ENCODE assay signal across 4 fruit fly cellular contexts in the genomic region with DNA sequence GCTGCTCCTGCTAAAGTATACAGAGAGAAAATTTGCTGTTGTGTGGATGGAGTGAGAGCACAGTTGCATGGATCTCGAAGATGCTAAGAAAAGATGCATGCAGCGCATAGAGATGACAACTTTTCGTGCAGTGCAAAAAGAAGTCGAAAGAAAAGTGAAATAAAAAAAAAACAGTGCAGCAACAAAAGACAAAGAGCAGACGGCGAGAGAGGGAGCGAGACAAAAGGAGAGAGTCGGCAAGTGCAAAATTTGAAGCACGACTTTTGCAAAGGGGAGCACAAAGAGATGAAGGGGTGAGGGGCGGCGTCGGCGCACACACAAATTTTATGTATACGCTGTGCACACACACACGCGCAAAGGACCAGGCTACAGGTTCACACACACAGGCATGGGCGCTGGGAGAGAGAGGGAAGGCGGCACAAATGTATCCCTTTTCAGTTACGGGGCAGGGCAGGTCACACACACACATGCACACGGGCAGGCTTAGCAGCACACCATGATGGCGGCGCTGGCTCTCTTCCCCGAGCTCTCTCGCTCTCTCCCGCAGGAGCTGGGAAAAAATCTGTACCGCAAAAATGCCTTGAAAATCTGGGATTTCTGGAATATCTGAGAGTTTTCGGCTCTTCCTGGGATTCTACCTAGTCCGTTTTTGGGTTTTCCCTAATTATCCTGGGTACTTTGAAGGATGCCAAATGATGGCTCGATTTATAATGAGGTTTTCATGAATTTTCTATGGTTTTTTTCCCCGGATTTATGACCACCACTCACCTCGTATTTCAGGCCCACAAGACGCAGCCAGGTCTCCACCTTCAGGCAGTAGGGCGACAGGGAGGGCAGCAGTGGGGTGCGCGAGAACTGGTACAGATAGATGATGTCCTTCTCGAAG.
TF ChIP-seq lines count a peak whose summit lies in the region.

No protein-coding gene starts in this region.

TF ChIP-seq in whole organism, embryonic, 481 proteins besides CTCF, POLR2A, EP300 and RAD21 (continued from another document and continues in another):
- TF ChIP-seq phol (tag; optimal IDR thresholded peaks at IDR 0.05; lab: Kevin White, UChicago) (peak; percentile 54), Dad (GFP tag; optimal IDR thresholded peaks at IDR 0.05; lab: Kevin White, UChicago) (no peak), CG3847 (GFP tag; IDR thresholded peaks at IDR 0.05; lab: Robert Waterston, UW) (no peak), Med (GFP tag; lab: Kevin White, UChicago) (peak; percentile 78), da (GFP tag; optimal IDR thresholded peaks at IDR 0.05; lab: Kevin White, UChicago) (no peak), CG6791 (GFP tag; IDR thresholded peaks at IDR 0.05; lab: Robert Waterston, UW; ENCODE audit: partially characterized antibody) (0 out of 3 replicates have a peak, but pooled peaks have one; percentile 7), CG10654 (GFP tag; optimal IDR thresholded peaks at IDR 0.05; lab: Kevin White, UChicago) (no peak), crol (GFP tag; IDR thresholded peaks at IDR 0.05; lab: Robert Waterston, UW) (peak; percentile 93), CG16779 (GFP tag; IDR thresholded peaks at IDR 0.05; lab: Robert Waterston, UW) (0 out of 2 replicates have a peak, but pooled peaks have one; percentile 69), CG3281 (GFP tag; optimal IDR thresholded peaks at IDR 0.05; lab: Kevin White, UChicago) (no peak), Bgb (GFP tag; IDR thresholded peaks at IDR 0.05; lab: Robert Waterston, UW; ENCODE audit: partially characterized antibody) (peak; percentile 21; the same call in 1 of the 2 replicates), CG12744 (GFP tag; optimal IDR thresholded peaks at IDR 0.05; lab: Kevin White, UChicago) (no peak), Adf1 (GFP tag; IDR thresholded peaks at IDR 0.05; lab: Robert Waterston, UW) (peak; percentile 32; the same call in 1 of the 2 replicates), CG12391 (tag; optimal IDR thresholded peaks at IDR 0.05; lab: Kevin White, UChicago) (no peak), maf-S (GFP tag; optimal IDR thresholded peaks at IDR 0.05; lab: Kevin White, UChicago) (no peak), NC2β (GFP tag; optimal IDR thresholded peaks at IDR 0.05; lab: Kevin White, UChicago) (no peak), hkb (optimal IDR thresholded peaks at IDR 0.05; lab: Kevin White, UChicago) (no peak), hkb (GFP tag; IDR thresholded peaks at IDR 0.05; lab: Robert Waterston, UW) (no peak), twi (tag; optimal IDR thresholded peaks at IDR 0.05; lab: Kevin White, UChicago) (peak; percentile 66), bsh (GFP tag; optimal IDR thresholded peaks at IDR 0.05; lab: Kevin White, UChicago) (peak in 1 of 2 experiments; percentile 75), prd (optimal IDR thresholded peaks at IDR 0.05; lab: Kevin White, UChicago) (no peak), prd (GFP tag; IDR thresholded peaks at IDR 0.05; lab: Robert Waterston, UW) (no peak), kni (GFP tag; optimal IDR thresholded peaks at IDR 0.05; lab: Kevin White, UChicago) (peak; percentile 53), B-H2 (GFP tag; optimal IDR thresholded peaks at IDR 0.05; lab: Kevin White, UChicago) (no peak), CG1832 (GFP tag; optimal IDR thresholded peaks at IDR 0.05; lab: Kevin White, UChicago) (peak; percentile 42), ci (GFP tag; IDR thresholded peaks at IDR 0.05; lab: Robert Waterston, UW) (0 out of 3 replicates have a peak, but pooled peaks have one; percentile 5), zen (tag; optimal IDR thresholded peaks at IDR 0.05; lab: Kevin White, UChicago) (peak; percentile 78), CG4360 (GFP tag; IDR thresholded peaks at IDR 0.05; lab: Robert Waterston, UW) (peak; percentile 23; the same call in 1 of the 2 replicates), sd (tag; optimal IDR thresholded peaks at IDR 0.05; lab: Kevin White, UChicago) (peak; percentile 3)

TF ChIP-seq in whole organism, prepupa, 60 proteins besides CTCF, POLR2A, EP300 and RAD21 (continued from another document and continues in another):
- TF ChIP-seq CG10631 (GFP tag; optimal IDR thresholded peaks at IDR 0.05; lab: Kevin White, UChicago) (peak; percentile 85), CG7368 (GFP tag; optimal IDR thresholded peaks at IDR 0.05; lab: Kevin White, UChicago) (peak; percentile 84), Ets96B (tag; optimal IDR thresholded peaks at IDR 0.05; lab: Kevin White, UChicago) (peak; percentile 83), eg (GFP tag; IDR thresholded peaks at IDR 0.05; lab: Robert Waterston, UW) (peak; percentile 73), OdsH (GFP tag; optimal IDR thresholded peaks at IDR 0.05; lab: Kevin White, UChicago) (peak; percentile 80), CG16779 (tag; optimal IDR thresholded peaks at IDR 0.05; lab: Kevin White, UChicago) (peak; percentile 76), CG9139 (GFP tag; optimal IDR thresholded peaks at IDR 0.05; lab: Kevin White, UChicago) (peak; percentile 69), CG31627 (GFP tag; optimal IDR thresholded peaks at IDR 0.05; lab: Kevin White, UChicago) (peak; percentile 91), Hr4 (GFP tag; optimal IDR thresholded peaks at IDR 0.05; lab: Kevin White, UChicago) (peak; percentile 92), CG6792 (GFP tag; optimal IDR thresholded peaks at IDR 0.05; lab: Kevin White, UChicago) (peak; percentile 78), achi (GFP tag; optimal IDR thresholded peaks at IDR 0.05; lab: Kevin White, UChicago) (peak; percentile 85), CG11294 (GFP tag; IDR thresholded peaks at IDR 0.05; lab: Robert Waterston, UW) (0 out of 2 replicates have a peak, but pooled peaks have one; percentile 51), Eip75B (GFP tag; optimal IDR thresholded peaks at IDR 0.05; lab: Kevin White, UChicago) (peak; percentile 84), fd85E (GFP tag; optimal IDR thresholded peaks at IDR 0.05; lab: Kevin White, UChicago) (peak; percentile 47), Sox14 (GFP tag; optimal IDR thresholded peaks at IDR 0.05; lab: Kevin White, UChicago) (peak; percentile 97), vri (GFP tag; optimal IDR thresholded peaks at IDR 0.05; lab: Kevin White, UChicago) (peak; percentile 82), svp (GFP tag; lab: Kevin White, UChicago) (peak; percentile 94), CG32006 (GFP tag; optimal IDR thresholded peaks at IDR 0.05; lab: Kevin White, UChicago) (peak; percentile 89), CG3919 (GFP tag; optimal IDR thresholded peaks at IDR 0.05; lab: Kevin White, UChicago) (peak; percentile 87), CG8119 (GFP tag; IDR thresholded peaks at IDR 0.05; lab: Robert Waterston, UW) (peak; percentile 81), pdm3 (GFP tag; optimal IDR thresholded peaks at IDR 0.05; lab: Kevin White, UChicago) (peak; percentile 89), Sox15 (GFP tag; optimal IDR thresholded peaks at IDR 0.05; lab: Kevin White, UChicago) (peak; percentile 70), Hr38 (GFP tag; optimal IDR thresholded peaks at IDR 0.05; lab: Kevin White, UChicago) (no peak), Sox102F (GFP tag; optimal IDR thresholded peaks at IDR 0.05; lab: Kevin White, UChicago) (peak; percentile 90), dac (GFP tag; optimal IDR thresholded peaks at IDR 0.05; lab: Kevin White, UChicago) (peak; percentile 87), topi (GFP tag; optimal IDR thresholded peaks at IDR 0.05; lab: Kevin White, UChicago) (peak; percentile 84), CG11762 (GFP tag; optimal IDR thresholded peaks at IDR 0.05; lab: Kevin White, UChicago; ENCODE audit: insufficient read depth) (peak; percentile 46), CG10669 (GFP tag; optimal IDR thresholded peaks at IDR 0.05; lab: Kevin White, UChicago) (peak; percentile 88), CG3032 (tag; optimal IDR thresholded peaks at IDR 0.05; lab: Kevin White, UChicago) (peak; percentile 73), Gug (GFP tag; IDR thresholded peaks at IDR 0.05; lab: Robert Waterston, UW) (peak; percentile 71), CG4318 (GFP tag; optimal IDR thresholded peaks at IDR 0.05; lab: Kevin White, UChicago) (no peak)

TF ChIP-seq in whole organism, pupa, 21 proteins besides CTCF, POLR2A, EP300 and RAD21 (continued from another document):
- peak; percentile 94 for TF ChIP-seq Pif1A (GFP tag; optimal IDR thresholded peaks at IDR 0.05; lab: Kevin White, UChicago)
- TF ChIP-seq CG12605 (GFP tag; IDR thresholded peaks at IDR 0.05; lab: Robert Waterston, UW) = 0 out of 2 replicates have a peak, but pooled peaks have one; percentile 43

TF ChIP-seq in whole organism, wandering third instar larva, 38 proteins besides CTCF, POLR2A, EP300 and RAD21 (continued from another document):
- TF ChIP-seq Rel (GFP tag; optimal IDR thresholded peaks at IDR 0.05; lab: Kevin White, UChicago) (peak; percentile 27), Rel (tag; optimal IDR thresholded peaks at IDR 0.05; lab: Kevin White, UChicago) (no peak), Hr83 (GFP tag; optimal IDR thresholded peaks at IDR 0.05; lab: Kevin White, UChicago; ENCODE audit: poor library complexity, severe bottlenecking) (peak; percentile 47), Sp1 (GFP tag; optimal IDR thresholded peaks at IDR 0.05; lab: Kevin White, UChicago) (peak; percentile 81), ey (GFP tag; optimal IDR thresholded peaks at IDR 0.05; lab: Kevin White, UChicago) (peak; percentile 83), psq (GFP tag; optimal IDR thresholded peaks at IDR 0.05; lab: Kevin White, UChicago) (peak; percentile 91), dsf (GFP tag; optimal IDR thresholded peaks at IDR 0.05; lab: Kevin White, UChicago; ENCODE audit: borderline replicate concordance) (no peak), Jra (GFP tag; optimal IDR thresholded peaks at IDR 0.05; lab: Kevin White, UChicago) (peak; percentile 23), h (GFP tag; optimal IDR thresholded peaks at IDR 0.05; lab: Kevin White, UChicago) (peak; percentile 87), GATAd (GFP tag; optimal IDR thresholded peaks at IDR 0.05; lab: Kevin White, UChicago) (no peak), Hnf4 (GFP tag; optimal IDR thresholded peaks at IDR 0.05; lab: Kevin White, UChicago) (peak; percentile 81), CG32264 (GFP tag; optimal IDR thresholded peaks at IDR 0.05; lab: Kevin White, UChicago) (peak; percentile 67), foxo (GFP tag; optimal IDR thresholded peaks at IDR 0.05; lab: Kevin White, UChicago) (peak in 1 of 2 experiments; percentile 83), pan (optimal IDR thresholded peaks at IDR 0.05; lab: Kevin White, UChicago) (no peak)
TF ChIP-seq in whole organism, wandering third instar larva: peak in this region for 23.
